Fruit fly (Drosophila melanogaster): ENCODE data around the gene CG42828.

DNA sequence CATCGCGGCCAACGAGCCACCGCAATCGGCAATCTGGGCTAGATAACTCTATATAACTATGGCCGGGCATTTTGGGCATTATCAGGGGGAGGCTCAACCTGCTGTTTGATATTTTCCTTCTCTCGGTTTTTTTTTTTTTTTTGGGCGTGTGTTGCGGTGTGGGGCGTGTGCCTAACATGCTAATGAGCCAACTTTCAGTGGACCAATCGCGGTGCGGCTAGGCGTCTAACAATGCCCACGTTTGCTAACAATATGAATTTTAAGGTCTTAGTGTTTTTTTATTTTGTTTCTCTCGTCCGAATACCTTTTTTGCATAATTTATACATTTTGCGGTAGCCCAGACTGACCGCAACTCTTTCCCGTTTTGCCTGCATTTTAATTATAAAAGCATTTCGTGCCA is 48.4 kb downstream of the CG42828 start:
- no peak for TF ChIP-seq psq (optimal IDR thresholded peaks at IDR 0.05)
- TF ChIP-seq EcR (GFP tag; optimal IDR thresholded peaks at IDR 0.05): no peak
- TF ChIP-seq pan (optimal IDR thresholded peaks at IDR 0.05): no peak
- TF ChIP-seq CG8478 (optimal IDR thresholded peaks at IDR 0.05): no peak
